Worm (Caenorhabditis elegans) whole organism, young adult: Measurements from ENCODE around the gene Y62E10A.19.

Experiments
- C06A6.2 ChIP-seq: fragments of 200-800 bp; sonication (Bioruptor generic); conservative IDR thresholded peaks from 2 replicates; pipeline ENCODE4 v1.3.6; 2022; ENCODE audit warnings: missing genetic modification characterization, missing compliant biosample characterization
- F23B12.7 ChIP-seq: sonication (generic microtip); optimal IDR thresholded peaks from 2 replicates; lab custom pipeline; 2017; ENCODE audit warnings: missing genetic modification characterization, mild to moderate bottlenecking, missing compliant biosample characterization, antibody characterized with exemption, moderate library complexity; ENCODE audit not compliant: insufficient read depth
- F33H1.4 ChIP-seq: fragments of 200-800 bp; sonication (Bioruptor generic); IDR thresholded peaks from 2 replicates; pipeline ENCODE4 v1.3.6; 2022; ENCODE audit warnings: missing genetic modification reagents, missing genetic modification characterization, missing compliant biosample characterization
- F37B4.10 ChIP-seq: fragments of 200-800 bp; sonication (Bioruptor generic); IDR thresholded peaks from 2 replicates; pipeline ENCODE4 v1.3.6; 2022; ENCODE audit warnings: missing genetic modification characterization, missing compliant biosample characterization
- Y53G8AR.9 ChIP-seq: fragments of 200-800 bp; sonication (Bioruptor generic); conservative IDR thresholded peaks from 2 replicates; pipeline ENCODE4 v1.3.6; 2022; ENCODE audit warnings: missing genetic modification reagents, missing genetic modification characterization, missing compliant biosample characterization
- Y56A3A.18 ChIP-seq: fragments of 200-800 bp; sonication (Bioruptor generic); IDR thresholded peaks from 2 replicates; pipeline ENCODE4 v1.3.6; 2022; ENCODE audit warnings: missing genetic modification reagents, missing genetic modification characterization, missing compliant biosample characterization
- ama-1 ChIP-seq, 3 experiments: fragments of 150-350 bp in 1 of 3; sonication (generic microtip) in 2 of 3; optimal IDR thresholded peaks; 2 replicates each; lab custom pipeline; 2014 to 2018; ENCODE audit warnings: missing biosample characterization in 2 of 3, missing genetic modification characterization in 2 of 3, missing genetic modification reagents in 2 of 3
- aptf-3 ChIP-seq: fragments of 200-800 bp; sonication (Bioruptor generic); IDR thresholded peaks from 2 replicates; pipeline ENCODE4 v1.3.6; 2022; ENCODE audit warnings: missing genetic modification characterization, missing compliant biosample characterization
- cebp-1 ChIP-seq, 2 experiments: fragments of 200-800 bp in 1 of 2; sonication (Bioruptor generic) in 1 of 2; sonication (generic microtip) in 1 of 2; IDR thresholded peaks in 1 of 2; optimal IDR thresholded peaks in 1 of 2; 2 replicates each; pipeline versions ENCODE4 v1.3.6 to Lab custom; 2017 to 2022; ENCODE audit warnings: missing compliant biosample characterization in 2 of 2, missing genetic modification characterization in 2 of 2, mild to moderate bottlenecking in 1 of 2, missing genetic modification reagents in 1 of 2, moderate library complexity in 1 of 2
- cebp-2 ChIP-seq: fragments of 200-800 bp; sonication (Bioruptor generic); IDR thresholded peaks from 2 replicates; pipeline ENCODE4 v1.3.6; 2022; ENCODE audit warnings: missing genetic modification characterization, missing compliant biosample characterization
- ekl-4 ChIP-seq: fragments of 200-800 bp; sonication (Bioruptor generic); IDR thresholded peaks from 2 replicates; pipeline ENCODE4 v1.3.6; 2022; ENCODE audit warnings: missing genetic modification reagents, missing genetic modification characterization, missing compliant biosample characterization
- him-1 ChIP-seq: sonication (generic microtip); optimal IDR thresholded peaks from 2 replicates; lab custom pipeline; 2016; ENCODE audit warnings: missing genotype, missing genetic modification reagents, missing genetic modification characterization, missing compliant biosample characterization
- hlh-26 ChIP-seq: fragments of 200-800 bp; sonication (Bioruptor generic); conservative IDR thresholded peaks from 2 replicates; pipeline ENCODE4 v1.3.6; 2022; ENCODE audit warnings: missing genetic modification reagents, missing genetic modification characterization, missing compliant biosample characterization
- hmg-1.2 ChIP-seq: fragments of 200-800 bp; sonication (Bioruptor generic); IDR thresholded peaks from 2 replicates; pipeline ENCODE4 v1.3.6; 2022; ENCODE audit warnings: missing genetic modification reagents, missing genetic modification characterization, missing compliant biosample characterization
- hmg-20 ChIP-seq: fragments of 200-800 bp; sonication (Bioruptor generic); IDR thresholded peaks from 2 replicates; pipeline ENCODE4 v1.3.6; 2022; ENCODE audit warnings: missing genetic modification reagents, missing genetic modification characterization, missing compliant biosample characterization
- let-526 ChIP-seq: fragments of 200-800 bp; sonication (Bioruptor generic); IDR thresholded peaks from 2 replicates; pipeline ENCODE4 v1.3.6; 2022; ENCODE audit warnings: missing genetic modification reagents, missing genetic modification characterization, missing compliant biosample characterization
- lsl-1 ChIP-seq: fragments of 200-800 bp; sonication (Bioruptor generic); optimal IDR thresholded peaks from 2 replicates; lab custom pipeline; 2018; ENCODE audit warnings: mild to moderate bottlenecking, missing genetic modification characterization, moderate library complexity, missing compliant biosample characterization
- lsy-27 ChIP-seq: sonication (generic microtip); optimal IDR thresholded peaks from 2 replicates; lab custom pipeline; 2017; ENCODE audit warnings: missing genetic modification characterization, mild to moderate bottlenecking, missing compliant biosample characterization, antibody characterized with exemption, missing genotype, borderline replicate concordance; ENCODE audit not compliant: insufficient read depth
- madf-10 ChIP-seq: sonication (generic microtip); optimal IDR thresholded peaks from 2 replicates; lab custom pipeline; 2016; ENCODE audit warnings: mild to moderate bottlenecking, missing genetic modification characterization, missing compliant biosample characterization
- madf-6 ChIP-seq: fragments of 200-800 bp; sonication (Bioruptor generic); IDR thresholded peaks from 2 replicates; pipeline ENCODE4 v1.3.6; 2022; ENCODE audit warnings: missing genetic modification reagents, missing genetic modification characterization, missing compliant biosample characterization
- nhr-179 ChIP-seq: sonication (generic microtip); optimal IDR thresholded peaks from 2 replicates; lab custom pipeline; 2016; ENCODE audit warnings: mild to moderate bottlenecking, missing genetic modification characterization, missing compliant biosample characterization
- nhr-27 ChIP-seq: fragments of 200-800 bp; sonication (Bioruptor generic); optimal IDR thresholded peaks from 2 replicates; lab custom pipeline; 2018; ENCODE audit warnings: mild to moderate bottlenecking, missing genetic modification characterization, moderate library complexity, missing compliant biosample characterization
- rec-8 ChIP-seq, 2 experiments: sonication (generic microtip); optimal IDR thresholded peaks; 2 replicates each; lab custom pipeline; 2016; ENCODE audit warnings: mild to moderate bottlenecking in 2 of 2, missing genetic modification characterization in 2 of 2, missing genetic modification reagents in 2 of 2, missing genotype in 2 of 2, missing biosample characterization in 1 of 2, missing compliant biosample characterization in 1 of 2, moderate library complexity in 1 of 2
- sea-2 ChIP-seq: fragments of 200-800 bp; sonication (Bioruptor generic); IDR thresholded peaks from 2 replicates; pipeline ENCODE4 v1.3.6; 2022; ENCODE audit warnings: missing genetic modification characterization, missing compliant biosample characterization
- snpc-4 ChIP-seq, 5 experiments: fragments of 150-350 bp in 1 of 5; sonication (generic microtip) in 4 of 5; optimal IDR thresholded peaks; 2 replicates each; lab custom pipeline; 2014 to 2018; ENCODE audit warnings: missing genetic modification characterization in 5 of 5, missing biosample characterization in 3 of 5, antibody characterized with exemption in 2 of 5, mild to moderate bottlenecking in 2 of 5, missing compliant biosample characterization in 2 of 5, missing genotype in 2 of 5, moderate library complexity in 2 of 5, missing genetic modification reagents in 1 of 5
- ztf-18 ChIP-seq: sonication (generic microtip); optimal IDR thresholded peaks from 2 replicates; lab custom pipeline; 2016; ENCODE audit warnings: missing genotype, mild to moderate bottlenecking, missing genetic modification characterization, missing compliant biosample characterization
- ztf-25 ChIP-seq: fragments of 200-800 bp; sonication (Bioruptor generic); IDR thresholded peaks from 2 replicates; pipeline ENCODE4 v1.3.6; 2022; ENCODE audit warnings: missing genetic modification reagents, missing genetic modification characterization, missing compliant biosample characterization
- ztf-28 ChIP-seq: fragments of 200-800 bp; sonication (Bioruptor generic); IDR thresholded peaks from 2 replicates; pipeline ENCODE4 v1.3.6; 2022; ENCODE audit warnings: missing genetic modification reagents, missing genetic modification characterization, missing compliant biosample characterization

Y62E10A.19 gene

DNA sequence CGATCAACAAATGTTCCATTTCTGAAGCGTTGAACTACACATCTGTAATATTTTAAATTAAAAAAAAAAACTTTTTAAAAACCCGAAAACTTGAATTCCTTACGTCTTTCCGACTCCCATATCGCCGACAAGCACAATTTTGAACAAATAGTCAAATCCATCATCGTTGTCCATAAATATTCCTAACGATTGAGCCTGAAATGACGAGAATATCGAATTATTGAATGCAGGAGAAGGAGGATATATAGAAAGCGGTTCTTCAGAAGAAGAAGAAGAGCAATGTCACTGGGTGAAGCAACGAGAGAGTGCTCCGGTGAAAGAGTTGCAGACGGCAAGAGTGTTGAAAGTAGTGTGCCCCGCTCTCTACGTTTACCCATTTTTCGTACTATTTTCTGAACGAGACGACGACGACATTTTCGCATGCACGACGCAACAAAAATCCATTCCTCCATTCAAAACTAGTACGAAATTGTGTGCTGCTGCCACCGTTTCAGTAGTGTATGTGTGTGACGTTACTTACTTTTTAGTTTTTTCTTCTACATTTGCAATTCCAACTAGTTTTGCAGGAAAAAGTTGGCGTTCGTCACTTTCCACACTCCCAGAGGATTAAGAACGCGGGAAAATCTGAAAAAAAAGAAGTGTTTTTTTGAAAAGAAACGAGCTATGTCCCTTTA lies 24.2 kb downstream of the Y62E10A.19 start, which contains the start of gene rab-19:
Gene rab-19, minus strand, starts transcription at position 624 of the 674 bp plus-strand sequence.
- TF ChIP-seq hmg-1.2 (GFP tag; lab: Robert Waterston, UW) (peak; percentile 90), ztf-25 (GFP tag; lab: Robert Waterston, UW) (no peak), aptf-3 (no peak)

DNA sequence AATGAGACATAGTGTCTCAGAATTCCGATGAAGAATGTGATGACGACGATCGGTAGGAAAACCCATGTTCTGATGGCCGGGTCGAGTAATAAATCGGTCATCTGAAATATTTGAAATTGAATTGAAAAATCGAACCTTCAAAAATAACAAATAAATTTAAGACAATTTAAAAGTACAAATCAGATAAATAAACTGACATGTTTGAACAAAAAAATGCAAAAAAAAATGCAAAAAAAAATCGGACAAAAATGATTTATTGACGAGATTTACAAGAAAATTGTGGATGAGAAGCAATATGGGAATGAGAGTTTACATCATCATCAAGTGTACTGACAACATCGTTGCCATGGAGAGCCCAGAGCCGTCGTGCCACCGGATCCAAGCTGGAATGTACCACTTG lies 26.3 kb downstream of the Y62E10A.19 start, which contains the start of gene emc-3:
Gene emc-3, minus strand, starts transcription at position 101 of the 400 bp plus-strand sequence.
- TF ChIP-seq cebp-1 (GFP tag; IDR thresholded peaks at IDR 0.05; lab: Robert Waterston, UW) (no peak), cebp-1 (tag; optimal IDR thresholded peaks at IDR 0.05; lab: Kevin White, UChicago) (no peak), lsy-27 (tag; lab: Kevin White, UChicago) (no peak)

DNA sequence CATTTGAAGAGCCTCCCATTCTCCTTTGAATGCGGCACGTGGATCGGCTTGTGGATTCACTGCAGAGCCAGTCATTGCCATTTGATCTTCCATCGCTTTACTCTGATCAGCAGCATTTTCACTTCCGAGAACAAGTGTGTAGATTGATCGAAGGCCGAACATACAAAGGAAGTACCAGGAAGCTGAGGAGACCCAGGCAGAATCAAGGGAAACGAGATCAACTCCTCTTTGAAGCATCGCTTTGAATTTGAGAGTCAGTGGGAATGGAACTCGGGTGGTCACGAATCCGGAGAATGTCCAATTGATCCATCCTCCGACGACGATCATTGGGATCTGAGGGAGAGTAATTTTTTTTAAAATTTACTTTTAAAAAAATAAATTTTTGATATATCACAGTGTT lies 27.6 kb downstream of the Y62E10A.19 start:
- no peak for TF ChIP-seq ztf-28 (GFP tag; lab: Robert Waterston, UW)
- TF ChIP-seq cebp-1 (GFP tag; IDR thresholded peaks at IDR 0.05; lab: Robert Waterston, UW): no peak
- TF ChIP-seq cebp-1 (tag; optimal IDR thresholded peaks at IDR 0.05; lab: Kevin White, UChicago): no peak
- no peak for TF ChIP-seq sea-2 (GFP tag; lab: Robert Waterston, UW)
- no peak for TF ChIP-seq F37B4.10 (GFP tag; lab: Robert Waterston, UW)
- TF ChIP-seq nhr-179 (tag; lab: Kevin White, UChicago): no peak
- no peak for TF ChIP-seq ama-1 (optimal IDR thresholded peaks at IDR 0.05; lab: Kevin White, UChicago)
- no peak for TF ChIP-seq ama-1 (GFP tag; optimal IDR thresholded peaks at IDR 0.05; lab: Kevin White, UChicago)
- peak; percentile 82; the same call in 1 of the 2 replicates for TF ChIP-seq cebp-2 (GFP tag; lab: Robert Waterston, UW)

DNA sequence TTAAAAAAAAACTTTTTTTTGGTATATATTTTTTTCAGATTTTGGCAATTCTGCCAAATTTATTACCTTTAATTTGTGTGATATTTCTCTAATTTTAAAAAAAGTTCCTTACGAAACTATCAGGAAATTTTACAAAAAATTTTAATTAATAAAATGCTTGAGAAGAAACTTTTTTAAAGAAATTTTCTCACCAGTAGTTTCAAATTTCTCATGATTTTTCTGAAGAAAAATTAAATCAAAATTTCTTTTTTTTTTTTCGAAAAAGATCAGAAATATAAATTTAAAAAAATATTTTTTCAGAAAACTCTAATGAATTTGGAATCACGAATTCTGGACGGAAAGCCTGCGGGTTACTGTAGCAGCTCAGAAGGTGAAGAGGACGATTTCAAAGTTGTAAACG lies 30.4 kb downstream of the Y62E10A.19 start, which contains the start of gene mau-8:
Gene mau-8, plus strand, starts transcription at position 301 of the 400 bp plus-strand sequence.
- TF ChIP-seq Y56A3A.18 (GFP tag; lab: Robert Waterston, UW) (no peak), let-526 (GFP tag; lab: Robert Waterston, UW) (no peak), ekl-4 (GFP tag; lab: Robert Waterston, UW) (no peak), hlh-26 (GFP tag; lab: Robert Waterston, UW) (no peak)

DNA sequence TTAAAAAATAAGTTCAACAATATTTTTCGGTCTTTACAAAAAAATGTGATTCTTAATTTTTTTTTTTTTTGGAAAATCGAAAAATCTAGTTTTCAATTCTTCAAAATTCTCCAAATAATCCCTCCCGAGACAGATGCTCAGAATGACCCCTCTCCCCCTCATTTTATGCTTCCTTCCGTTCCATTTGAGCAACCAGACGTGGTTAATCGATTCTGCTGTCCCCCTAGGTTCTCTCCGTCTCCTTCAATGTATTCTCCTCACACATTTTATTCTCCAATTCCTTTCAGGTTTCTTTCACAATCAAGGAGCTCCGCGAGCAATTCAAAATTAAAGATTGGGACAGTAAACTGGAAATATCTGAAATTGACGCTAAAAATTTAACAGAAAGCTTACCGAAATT lies 33.2 kb downstream of the Y62E10A.19 start:
- TF ChIP-seq C06A6.2 (GFP tag; lab: Robert Waterston, UW) (no peak), him-1 (no peak)

DNA sequence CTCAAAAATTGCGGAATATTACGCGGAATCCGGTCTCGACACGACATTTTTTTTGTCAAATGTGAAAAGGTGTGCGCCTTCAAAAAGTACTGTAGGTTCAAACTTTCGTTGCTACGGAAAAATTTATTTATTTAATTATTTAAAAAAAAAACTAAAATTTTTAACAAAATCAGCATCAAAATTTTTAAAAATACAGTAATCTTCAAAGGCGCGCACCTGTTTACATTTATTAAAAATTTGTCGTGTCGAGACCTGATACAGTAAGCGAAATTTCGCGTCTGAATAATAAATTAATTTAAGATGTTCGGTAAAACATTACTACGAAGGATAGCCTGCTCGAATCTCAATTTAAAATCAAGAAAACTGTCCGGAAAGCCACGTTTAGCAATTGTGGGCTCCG lies 36.4 kb downstream of the Y62E10A.19 start, which contains the start of gene Y62E10A.6:
Gene Y62E10A.6, plus strand, starts transcription at position 301 of the 400 bp plus-strand sequence.
- TF ChIP-seq lsl-1 (GFP tag; lab: Kevin White, UChicago) (peak; percentile 6), him-1 (no peak), rec-8 (tag; optimal IDR thresholded peaks at IDR 0.05; lab: Kevin White, UChicago) (no peak), hmg-20 (GFP tag; lab: Robert Waterston, UW) (no peak), ztf-18 (tag; lab: Kevin White, UChicago) (peak; percentile 14), Y53G8AR.9 (GFP tag; lab: Robert Waterston, UW) (no peak)

DNA sequence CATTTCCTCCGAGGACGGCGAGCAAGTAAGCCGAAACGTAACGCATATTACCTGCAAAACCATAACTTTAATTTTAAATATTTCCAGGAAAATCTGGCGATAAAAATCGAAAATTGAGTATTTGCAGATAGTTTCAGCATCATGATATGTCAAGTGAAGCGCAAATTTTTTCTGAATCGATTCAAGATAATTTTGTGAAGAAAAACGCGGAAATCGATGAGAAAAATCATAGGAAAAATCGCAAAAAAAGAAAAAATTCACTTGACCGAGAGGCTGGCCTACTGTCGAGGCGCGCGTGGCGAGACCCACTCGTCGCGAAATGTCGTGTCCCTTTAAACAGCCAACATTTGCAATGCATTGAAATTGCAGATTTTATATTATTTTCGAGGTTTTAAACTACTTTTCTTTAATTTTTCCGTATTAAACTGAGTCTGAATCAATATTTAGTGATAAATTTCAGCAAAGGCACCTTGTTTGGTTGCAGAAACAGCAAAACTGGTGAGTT lies 37.8 kb downstream of the Y62E10A.19 start, which contains the start of the genes rla-2, popl-7 and Y62E10A.24:
Gene rla-2, minus strand, starts transcription at position 51 of the 505 bp plus-strand sequence.
Gene popl-7, plus strand, starts transcription at position 455 of the 505 bp plus-strand sequence.
Gene Y62E10A.24, plus strand, starts transcription at position 476 of the 505 bp plus-strand sequence.
- no peak for TF ChIP-seq snpc-4 (GFP tag; optimal IDR thresholded peaks at IDR 0.05; lab: Kevin White, UChicago)
- TF ChIP-seq snpc-4 (tag; optimal IDR thresholded peaks at IDR 0.05; lab: Kevin White, UChicago): peak in 1 of 4 experiments; percentile 3
- peak; percentile 79 for TF ChIP-seq F33H1.4 (GFP tag; lab: Robert Waterston, UW)
- TF ChIP-seq nhr-27 (tag; lab: Kevin White, UChicago): no peak
- TF ChIP-seq F23B12.7 (tag; lab: Kevin White, UChicago): peak; percentile 27
- TF ChIP-seq madf-10 (tag; lab: Kevin White, UChicago): no peak
- TF ChIP-seq madf-6 (GFP tag; lab: Robert Waterston, UW): peak; percentile 12; the same call in 1 of the 2 replicates
- TF ChIP-seq, all 124 proteins: peak for 4
